Fruit fly (Drosophila melanogaster) whole organism, embryonic: ENCODE measurements around the gene upSET.

ENCODE experiments used
- Ada2b ChIP-seq: fragments of 200-800 bp; sonication (Bioruptor generic); IDR thresholded peaks from 2 replicates; pipeline ENCODE4 v1.3.6; 2022; ENCODE audit warnings: missing biosample characterization, missing genetic modification characterization
- Adf1 ChIP-seq: fragments of 200-800 bp; sonication (Bioruptor generic); IDR thresholded peaks from 2 replicates; pipeline ENCODE4 v1.3.6; 2022; ENCODE audit warnings: missing biosample characterization, missing genetic modification characterization
- CG11085 ChIP-seq: fragments of 200-800 bp; sonication (Bioruptor generic); IDR thresholded peaks from 2 replicates; pipeline ENCODE4 v1.3.6; 2022; ENCODE audit warnings: missing biosample characterization, missing genetic modification characterization
- CG11723 ChIP-seq: fragments of 200-800 bp; sonication (Bioruptor generic); optimal IDR thresholded peaks from 2 replicates; lab custom pipeline; 2017; ENCODE audit warnings: missing biosample characterization, mild to moderate bottlenecking, missing genetic modification characterization
- CG12391 ChIP-seq: fragments of 200-800 bp; sonication (Bioruptor generic); optimal IDR thresholded peaks from 3 replicates; lab custom pipeline; 2018; ENCODE audit warnings: missing biosample characterization, mild to moderate bottlenecking, missing genetic modification characterization, moderate library complexity
- CG12659 ChIP-seq: fragments of 200-800 bp; sonication (Bioruptor generic); optimal IDR thresholded peaks from 3 replicates; lab custom pipeline; 2017; ENCODE audit warnings: mild to moderate bottlenecking, missing biosample characterization, missing genetic modification reagents, missing genetic modification characterization
- CG14965 ChIP-seq: fragments of 200-800 bp; sonication (Bioruptor generic); optimal IDR thresholded peaks from 2 replicates; lab custom pipeline; 2016; ENCODE audit warnings: missing biosample characterization, missing genetic modification characterization, borderline replicate concordance
- CG15269 ChIP-seq: fragments of 200-800 bp; sonication (Bioruptor generic); optimal IDR thresholded peaks from 2 replicates; lab custom pipeline; 2018; ENCODE audit warnings: missing biosample characterization, mild to moderate bottlenecking, missing genetic modification characterization, moderate library complexity
- CG16815 ChIP-seq: fragments of 200-800 bp; sonication (Bioruptor generic); optimal IDR thresholded peaks from 3 replicates; lab custom pipeline; 2017; ENCODE audit warnings: missing biosample characterization, mild to moderate bottlenecking, missing genetic modification characterization
- CG17568 ChIP-seq: fragments of 200-800 bp; sonication (Bioruptor generic); optimal IDR thresholded peaks from 2 replicates; lab custom pipeline; 2018; ENCODE audit warnings: missing biosample characterization, mild to moderate bottlenecking, missing genetic modification characterization, moderate library complexity
- CG18764 ChIP-seq: fragments of 200-800 bp; sonication (Bioruptor generic); optimal IDR thresholded peaks from 3 replicates; lab custom pipeline; 2016; ENCODE audit warnings: missing biosample characterization, missing genetic modification characterization
- CG2120 ChIP-seq: fragments of 200-800 bp; sonication (Bioruptor generic); optimal IDR thresholded peaks from 3 replicates; lab custom pipeline; 2016; ENCODE audit warnings: missing biosample characterization, missing genetic modification characterization
- CG2875 ChIP-seq: fragments of 200-800 bp; sonication (Bioruptor generic); optimal IDR thresholded peaks from 2 replicates; lab custom pipeline; 2017; ENCODE audit warnings: missing biosample characterization, mild to moderate bottlenecking, missing genetic modification characterization, missing genetic modification reagents
- CG30431 ChIP-seq: fragments of 200-800 bp; sonication (Bioruptor generic); optimal IDR thresholded peaks from 2 replicates; lab custom pipeline; 2017; ENCODE audit warnings: missing biosample characterization, missing genetic modification characterization
- CG3163 ChIP-seq: fragments of 200-800 bp; sonication (Bioruptor generic); optimal IDR thresholded peaks from 3 replicates; lab custom pipeline; 2016; ENCODE audit warnings: missing biosample characterization, missing genetic modification characterization
- CG32532 ChIP-seq: fragments of 200-800 bp; sonication (Bioruptor generic); IDR thresholded peaks from 2 replicates; pipeline ENCODE4 v1.3.6; 2022; ENCODE audit warnings: missing biosample characterization, missing genetic modification characterization
- CG3838 ChIP-seq: fragments of 200-800 bp; sonication (Bioruptor generic); optimal IDR thresholded peaks from 3 replicates; lab custom pipeline; 2016; ENCODE audit warnings: missing biosample characterization, missing genetic modification characterization
- CG4617 ChIP-seq: fragments of 200-800 bp; sonication (Bioruptor generic); optimal IDR thresholded peaks from 3 replicates; lab custom pipeline; 2016; ENCODE audit warnings: missing biosample characterization, missing genetic modification characterization, borderline replicate concordance
- CG7928 ChIP-seq: fragments of 200-800 bp; sonication (Bioruptor generic); optimal IDR thresholded peaks from 2 replicates; lab custom pipeline; 2017; ENCODE audit warnings: missing biosample characterization, mild to moderate bottlenecking, missing genetic modification characterization
- CG8924 ChIP-seq: fragments of 200-800 bp; optimal IDR thresholded peaks from 3 replicates; lab custom pipeline; 2019; ENCODE audit warnings: missing biosample characterization, mild to moderate bottlenecking, missing genetic modification characterization, moderate library complexity
- CG9797 ChIP-seq: fragments of 200-800 bp; sonication (Bioruptor generic); optimal IDR thresholded peaks from 3 replicates; lab custom pipeline; 2018; ENCODE audit warnings: missing biosample characterization, mild to moderate bottlenecking, missing genetic modification characterization
- CG9876 ChIP-seq: fragments of 200-800 bp; sonication (Bioruptor generic); optimal IDR thresholded peaks from 2 replicates; lab custom pipeline; 2016; ENCODE audit warnings: missing biosample characterization, missing genetic modification characterization
- CHES-1-like ChIP-seq: fragments of 200-800 bp; sonication (Bioruptor generic); optimal IDR thresholded peaks from 2 replicates; lab custom pipeline; 2016; ENCODE audit warnings: missing biosample characterization, missing genetic modification characterization
- CTCF ChIP-seq: fragments of 200-800 bp; sonication (Bioruptor generic); optimal IDR thresholded peaks from 2 replicates; lab custom pipeline; 2017; ENCODE audit warnings: missing biosample characterization, mild to moderate bottlenecking, missing genetic modification characterization, moderate library complexity
- D ChIP-seq, 2 experiments: fragments of 200-800 bp in 1 of 2; fragments of >200 bp in 1 of 2; sonication (Bioruptor generic) in 1 of 2; optimal IDR thresholded peaks; 2 replicates in 1 of 2; 3 replicates in 1 of 2; lab custom pipeline; 2017; ENCODE audit warnings: mild to moderate bottlenecking in 1 of 2, missing biosample characterization in 1 of 2, missing genetic modification characterization in 1 of 2, missing genetic modification reagents in 1 of 2
- Ets65A ChIP-seq: fragments of 200-800 bp; sonication (Bioruptor generic); peaks from one replicate; lab custom pipeline; 2016; ENCODE audit warnings: missing biosample characterization, missing genetic modification characterization
- Gsc ChIP-seq: fragments of 200-800 bp; sonication (Bioruptor generic); IDR thresholded peaks from 2 replicates; pipeline ENCODE4 v1.3.6; 2022; ENCODE audit warnings: missing biosample characterization, missing genetic modification characterization
- Kr ChIP-seq: fragments of 200-800 bp; sonication (Bioruptor generic); optimal IDR thresholded peaks from 2 replicates; lab custom pipeline; 2017; ENCODE audit warnings: missing biosample characterization, mild to moderate bottlenecking, missing genetic modification characterization
- MESR4 ChIP-seq: fragments of 200-800 bp; sonication (Bioruptor generic); optimal IDR thresholded peaks from 2 replicates; lab custom pipeline; 2018; ENCODE audit warnings: missing biosample characterization, mild to moderate bottlenecking, missing genetic modification characterization, moderate library complexity
- Med ChIP-seq: fragments of 200-800 bp; sonication (Bioruptor generic); peaks from one replicate; lab custom pipeline; 2016; ENCODE audit warnings: missing biosample characterization, missing genetic modification characterization, mild to moderate bottlenecking, inconsistent platforms, moderate library complexity
- Meics ChIP-seq: fragments of 200-800 bp; sonication (Bioruptor generic); optimal IDR thresholded peaks from 2 replicates; lab custom pipeline; 2017; ENCODE audit warnings: missing biosample characterization, mild to moderate bottlenecking, missing genetic modification characterization
- Mes4 ChIP-seq: fragments of 200-800 bp; sonication (Bioruptor generic); optimal IDR thresholded peaks from 2 replicates; lab custom pipeline; 2016; ENCODE audit warnings: missing biosample characterization, missing genetic modification characterization
- Nf-YB ChIP-seq: fragments of 200-800 bp; sonication (Bioruptor generic); optimal IDR thresholded peaks from 3 replicates; lab custom pipeline; 2019; ENCODE audit warnings: missing biosample characterization, mild to moderate bottlenecking, missing genetic modification characterization, moderate library complexity
- Optix ChIP-seq: fragments of 200-800 bp; sonication (Bioruptor generic); IDR thresholded peaks from 3 replicates; pipeline ENCODE4 v1.3.6; 2022; ENCODE audit warnings: missing biosample characterization, missing genetic modification characterization
- Ravus ChIP-seq: fragments of 200-800 bp; sonication (Bioruptor generic); IDR thresholded peaks from 2 replicates; pipeline ENCODE4 v1.3.6; 2022; ENCODE audit warnings: missing biosample characterization, missing genetic modification characterization
- Sox100B ChIP-seq: fragments of 200-800 bp; sonication (Bioruptor generic); optimal IDR thresholded peaks from 3 replicates; lab custom pipeline; 2018; ENCODE audit warnings: missing biosample characterization, mild to moderate bottlenecking, missing genetic modification characterization
- Sry-β ChIP-seq: fragments of 200-800 bp; sonication (Bioruptor generic); optimal IDR thresholded peaks from 2 replicates; lab custom pipeline; 2018; ENCODE audit warnings: missing biosample characterization, mild to moderate bottlenecking, missing genetic modification characterization, moderate library complexity
- Tbp ChIP-seq: fragments of >200 bp; optimal IDR thresholded peaks from 2 replicates; lab custom pipeline; 2018; ENCODE audit warnings: missing biosample characterization, missing genetic modification characterization
- chif ChIP-seq, 2 experiments: fragments of 200-800 bp; sonication (Bioruptor generic); optimal IDR thresholded peaks; 3 replicates each; lab custom pipeline; 2016; ENCODE audit warnings: missing biosample characterization in 2 of 2, missing genetic modification characterization in 2 of 2
- chn ChIP-seq: fragments of 200-800 bp; sonication (Bioruptor generic); optimal IDR thresholded peaks from 2 replicates; lab custom pipeline; 2016; ENCODE audit warnings: missing biosample characterization, missing genetic modification characterization
- crp ChIP-seq, 2 experiments: fragments of 200-800 bp; sonication (Bioruptor generic); optimal IDR thresholded peaks; 2 replicates in 1 of 2; 3 replicates in 1 of 2; lab custom pipeline; 2017; ENCODE audit warnings: missing biosample characterization in 2 of 2, missing genetic modification characterization in 2 of 2, mild to moderate bottlenecking in 1 of 2, moderate library complexity in 1 of 2
- gcm ChIP-seq: fragments of 200-800 bp; sonication (Bioruptor generic); optimal IDR thresholded peaks from 2 replicates; lab custom pipeline; 2019; ENCODE audit warnings: missing biosample characterization, mild to moderate bottlenecking, missing genetic modification characterization, moderate library complexity
- grau ChIP-seq: fragments of 200-800 bp; optimal IDR thresholded peaks from 3 replicates; lab custom pipeline; 2019; ENCODE audit warnings: missing biosample characterization, mild to moderate bottlenecking, missing genetic modification characterization, moderate library complexity
- ind ChIP-seq: fragments of 200-800 bp; sonication (Bioruptor generic); optimal IDR thresholded peaks from 3 replicates; lab custom pipeline; 2016; ENCODE audit warnings: missing biosample characterization, missing genetic modification characterization
- org-1 ChIP-seq: fragments of 200-800 bp; sonication (Bioruptor generic); optimal IDR thresholded peaks from 2 replicates; lab custom pipeline; 2017; ENCODE audit warnings: missing biosample characterization, missing genetic modification characterization
- salm ChIP-seq: fragments of 200-800 bp; sonication (Bioruptor generic); optimal IDR thresholded peaks from 2 replicates; lab custom pipeline; 2018; ENCODE audit warnings: missing biosample characterization, mild to moderate bottlenecking, missing genetic modification characterization
- sima ChIP-seq: fragments of 200-800 bp; sonication (Bioruptor generic); optimal IDR thresholded peaks from 2 replicates; lab custom pipeline; 2016; ENCODE audit warnings: missing biosample characterization, missing genetic modification characterization
- sqz ChIP-seq: fragments of 200-800 bp; sonication (Bioruptor generic); optimal IDR thresholded peaks from 3 replicates; lab custom pipeline; 2018; ENCODE audit warnings: missing biosample characterization, mild to moderate bottlenecking, missing genetic modification characterization
- ssp ChIP-seq: fragments of 200-800 bp; sonication (Bioruptor generic); IDR thresholded peaks from 2 replicates; pipeline ENCODE4 v1.3.6; 2022; ENCODE audit warnings: missing biosample characterization, missing genetic modification characterization
- vnd ChIP-seq: fragments of 200-800 bp; sonication (Bioruptor generic); IDR thresholded peaks from 3 replicates; pipeline ENCODE4 v1.3.6; 2022; ENCODE audit warnings: missing biosample characterization, missing genetic modification characterization; ENCODE audit not compliant: partially characterized antibody
- zfh1 ChIP-seq: fragments of 200-800 bp; sonication (Bioruptor generic); IDR thresholded peaks from 3 replicates; pipeline ENCODE4 v1.3.6; 2022; ENCODE audit warnings: missing biosample characterization, missing genetic modification characterization

upSET gene

DNA sequence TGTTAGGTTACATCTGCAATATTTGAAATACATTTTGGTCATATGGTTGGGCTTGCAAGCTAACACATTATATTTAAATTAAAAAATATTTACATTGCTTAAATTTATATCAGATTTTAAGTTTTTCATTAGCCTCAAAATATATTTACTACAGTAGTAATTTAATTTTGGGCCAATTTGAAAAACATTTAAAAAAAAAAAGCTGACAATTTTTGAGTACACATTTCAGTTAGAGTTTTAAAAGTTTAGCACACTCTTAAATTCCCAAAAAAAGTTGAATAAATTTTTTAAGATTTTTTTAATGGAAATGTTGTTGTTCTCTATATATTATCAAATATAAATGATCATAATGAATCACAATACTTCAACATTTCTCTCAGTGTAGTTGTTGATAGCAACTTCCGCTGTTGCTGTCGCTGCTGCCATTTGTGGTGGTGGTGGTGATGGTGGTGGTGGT, 44.7 kb upstream of the upSET start (continued):
- TF ChIP-seq CG3838: no peak
- TF ChIP-seq CG11723 (GFP tag; lab: Kevin White, UChicago): peak; percentile 55
- TF ChIP-seq CG30431 (GFP tag; lab: Kevin White, UChicago): peak; percentile 56
- TF ChIP-seq Sox100B (GFP tag; lab: Kevin White, UChicago): peak; percentile 92
- peak; percentile 82 for TF ChIP-seq CG12391 (tag; lab: Kevin White, UChicago)
- peak; percentile 68 for TF ChIP-seq CG15269 (tag; lab: Kevin White, UChicago)
- TF ChIP-seq CG7928 (GFP tag; lab: Kevin White, UChicago): no peak
- TF ChIP-seq CG12659 (GFP tag; lab: Kevin White, UChicago): peak; percentile 59
- no peak for TF ChIP-seq Ravus (GFP tag; lab: Robert Waterston, UW)
- no peak for TF ChIP-seq Gsc
- TF ChIP-seq Optix (GFP tag; lab: Robert Waterston, UW): no peak
- TF ChIP-seq Med: peak; percentile 73
- TF ChIP-seq Nf-YB (GFP tag; lab: Kevin White, UChicago): peak; percentile 61
- peak; percentile 37 for TF ChIP-seq CG2120 (GFP tag; lab: Kevin White, UChicago)
- no peak for TF ChIP-seq CG11085 (GFP tag; lab: Robert Waterston, UW)
- peak; percentile 44 for TF ChIP-seq Ets65A
- no peak for TF ChIP-seq Mes4 (GFP tag; lab: Kevin White, UChicago)
- TF ChIP-seq CG17568 (GFP tag; lab: Kevin White, UChicago): no peak
- peak; percentile 71 for TF ChIP-seq org-1
- peak; percentile 48 for TF ChIP-seq sqz (GFP tag; lab: Kevin White, UChicago)
- TF ChIP-seq CG16815 (GFP tag; lab: Kevin White, UChicago): peak; percentile 75
- TF ChIP-seq CG3163: no peak
- peak; percentile 68 for TF ChIP-seq gcm (GFP tag; lab: Kevin White, UChicago)
- TF ChIP-seq salm (tag; lab: Kevin White, UChicago): peak; percentile 43
- TF ChIP-seq CG9876 (GFP tag; lab: Kevin White, UChicago): no peak
- no peak for TF ChIP-seq Adf1 (GFP tag; lab: Robert Waterston, UW)
- peak; percentile 60 for TF ChIP-seq CG2875 (GFP tag; lab: Kevin White, UChicago)
- no peak; the same call in 1 of the 2 replicates for TF ChIP-seq CG32532 (GFP tag; lab: Robert Waterston, UW)
- TF ChIP-seq Kr: no peak
- no peak for TF ChIP-seq D (optimal IDR thresholded peaks at IDR 0.05; lab: Kevin White, UChicago)
- TF ChIP-seq D (GFP tag; optimal IDR thresholded peaks at IDR 0.05; lab: Kevin White, UChicago): peak; percentile 87
- peak; percentile 79 for TF ChIP-seq CG8924
- no peak for TF ChIP-seq Tbp (GFP tag; lab: Kevin White, UChicago)
- no peak for TF ChIP-seq vnd (GFP tag; lab: Robert Waterston, UW)
- TF ChIP-seq grau (tag; lab: Kevin White, UChicago): peak; percentile 66
- TF ChIP-seq Sry-β (GFP tag; lab: Kevin White, UChicago): peak; percentile 20
- TF ChIP-seq CG4617 (GFP tag; lab: Kevin White, UChicago): peak; percentile 10
- peak; percentile 61 for TF ChIP-seq chn (GFP tag; lab: Kevin White, UChicago)
- peak; percentile 60 for TF ChIP-seq ind (GFP tag; lab: Kevin White, UChicago)
- no peak for TF ChIP-seq CG9797 (GFP tag; lab: Kevin White, UChicago)
- no peak for TF ChIP-seq CHES-1-like (GFP tag; lab: Kevin White, UChicago)
- no peak for TF ChIP-seq CG14965 (GFP tag; lab: Kevin White, UChicago)
- peak in 1 of 2 experiments; percentile 22 for TF ChIP-seq crp (GFP tag; optimal IDR thresholded peaks at IDR 0.05; lab: Kevin White, UChicago)
- peak; percentile 0 for TF ChIP-seq CTCF (GFP tag; lab: Kevin White, UChicago)
- TF ChIP-seq Ada2b (GFP tag; lab: Robert Waterston, UW): no peak
- no peak for TF ChIP-seq zfh1 (GFP tag; lab: Robert Waterston, UW)
- peak; percentile 23 to 63 for TF ChIP-seq chif (GFP tag; optimal IDR thresholded peaks at IDR 0.05; lab: Kevin White, UChicago)
- peak; percentile 32 for TF ChIP-seq CG18764 (GFP tag; lab: Kevin White, UChicago)
- TF ChIP-seq MESR4 (GFP tag; lab: Kevin White, UChicago): no peak
- 0 out of 2 replicates have a peak, but pooled peaks have one; percentile 29 for TF ChIP-seq ssp (GFP tag; lab: Robert Waterston, UW)
- no peak for TF ChIP-seq sima (GFP tag; lab: Kevin White, UChicago)
- TF ChIP-seq Meics (GFP tag; lab: Kevin White, UChicago): peak; percentile 91
